Worm (Caenorhabditis elegans) whole organism, L2 larva: ENCODE data around the gene ZK185.1.

ENCODE experiments used
- ZK546.5 ChIP-seq: sonication (generic microtip); optimal IDR thresholded peaks from 2 replicates; lab custom pipeline; 2017; ENCODE audit warnings: missing biosample characterization, missing genetic modification characterization
- ama-1 ChIP-seq: fragments of 150-350 bp; optimal IDR thresholded peaks from 2 replicates; lab custom pipeline; 2018; ENCODE audit warnings: inconsistent platforms
- ceh-82 ChIP-seq: fragments of 150-350 bp; optimal IDR thresholded peaks from 2 replicates; lab custom pipeline; 2014; ENCODE audit warnings: missing biosample characterization, missing genetic modification characterization
- crh-2 ChIP-seq: sonication (generic microtip); optimal IDR thresholded peaks from 2 replicates; lab custom pipeline; 2017; ENCODE audit warnings: missing biosample characterization, missing genetic modification characterization
- egl-27 ChIP-seq: sonication (generic microtip); optimal IDR thresholded peaks from 3 replicates; lab custom pipeline; 2017; ENCODE audit warnings: missing biosample characterization, missing genetic modification reagents, missing genetic modification characterization
- fos-1 ChIP-seq: fragments of 150-350 bp; optimal IDR thresholded peaks from 2 replicates; lab custom pipeline; 2014; ENCODE audit warnings: missing biosample characterization, missing genetic modification characterization
- lin-13 ChIP-seq: fragments of 150-350 bp; optimal IDR thresholded peaks from 2 replicates; lab custom pipeline; 2014; ENCODE audit warnings: missing biosample characterization, missing genetic modification reagents, missing genetic modification characterization
- mdl-1 ChIP-seq, 2 experiments: fragments of 150-350 bp in 1 of 2; sonication (generic microtip) in 1 of 2; optimal IDR thresholded peaks; 2 replicates each; lab custom pipeline; 2017; ENCODE audit warnings: missing biosample characterization in 2 of 2, missing genetic modification characterization in 2 of 2
- nhr-12 ChIP-seq: fragments of 150-350 bp; optimal IDR thresholded peaks from 2 replicates; lab custom pipeline; 2014; ENCODE audit warnings: missing biosample characterization, missing genetic modification characterization
- nhr-23 ChIP-seq: fragments of 150-350 bp; optimal IDR thresholded peaks from 2 replicates; lab custom pipeline; 2014; ENCODE audit warnings: missing biosample characterization, missing genetic modification reagents, missing genetic modification characterization
- nhr-237 ChIP-seq: fragments of 150-350 bp; optimal IDR thresholded peaks from 2 replicates; lab custom pipeline; 2014; ENCODE audit warnings: missing biosample characterization, missing genetic modification characterization
- nhr-77 ChIP-seq: fragments of 150-350 bp; optimal IDR thresholded peaks from 2 replicates; lab custom pipeline; 2014; ENCODE audit warnings: missing biosample characterization, missing genetic modification characterization
- zag-1 ChIP-seq: fragments of 150-350 bp; optimal IDR thresholded peaks from 2 replicates; lab custom pipeline; 2014; ENCODE audit warnings: missing biosample characterization, missing genetic modification characterization

ce11 chrIV:4548253-4548652 is at the start of gene ZK185.1:
- no peak for TF ChIP-seq lin-13 (GFP tag; lab: Kevin White, UChicago)
- no peak for TF ChIP-seq fos-1
- no peak for TF ChIP-seq ceh-82
- TF ChIP-seq nhr-23 (tag; lab: Kevin White, UChicago): no peak
- TF ChIP-seq egl-27 (tag; lab: Kevin White, UChicago): no peak
- TF ChIP-seq ZK546.5: no peak
- TF ChIP-seq ama-1 (lab: Kevin White, UChicago): no peak
- no peak for TF ChIP-seq crh-2 (tag; lab: Kevin White, UChicago)
- no peak for TF ChIP-seq nhr-77 (tag; lab: Kevin White, UChicago)
- no peak for TF ChIP-seq nhr-12 (tag; lab: Kevin White, UChicago)
- no peak for TF ChIP-seq nhr-237 (tag; lab: Kevin White, UChicago)
- no peak for TF ChIP-seq zag-1 (tag; lab: Kevin White, UChicago)
- no peak for TF ChIP-seq mdl-1 (tag; optimal IDR thresholded peaks at IDR 0.05; lab: Kevin White, UChicago)
